Worm (Caenorhabditis elegans) whole organism, L3 larva: Measurements from ENCODE around the gene sptl-2.

ENCODE experiments used
- R02D3.7 ChIP-seq: fragments of 150-350 bp; optimal IDR thresholded peaks from 2 replicates; lab custom pipeline; 2014; ENCODE audit warnings: missing biosample characterization, missing genetic modification characterization
- ZK546.5 ChIP-seq: sonication (generic microtip); optimal IDR thresholded peaks from 2 replicates; lab custom pipeline; 2017; ENCODE audit warnings: missing biosample characterization, missing genetic modification characterization
- aly-2 ChIP-seq: fragments of 150-350 bp; optimal IDR thresholded peaks from 2 replicates; lab custom pipeline; 2014; ENCODE audit warnings: missing biosample characterization, missing genetic modification characterization
- ama-1 ChIP-seq: fragments of 150-350 bp; optimal IDR thresholded peaks from 2 replicates; lab custom pipeline; 2018
- ceh-16 ChIP-seq: sonication (generic microtip); optimal IDR thresholded peaks from 2 replicates; lab custom pipeline; 2017; ENCODE audit warnings: missing biosample characterization, missing genetic modification characterization
- ceh-28 ChIP-seq: fragments of 150-350 bp; optimal IDR thresholded peaks from 2 replicates; lab custom pipeline; 2014; ENCODE audit warnings: missing biosample characterization, missing genetic modification reagents, missing genetic modification characterization
- ceh-82 ChIP-seq: fragments of 150-350 bp; optimal IDR thresholded peaks from 2 replicates; lab custom pipeline; 2014; ENCODE audit warnings: missing biosample characterization, missing genetic modification characterization
- ceh-9 ChIP-seq: sonication (generic microtip); optimal IDR thresholded peaks from 2 replicates; lab custom pipeline; 2018; ENCODE audit warnings: missing biosample characterization, missing genetic modification characterization
- daf-12 ChIP-seq: fragments of 150-350 bp; optimal IDR thresholded peaks from 2 replicates; lab custom pipeline; 2014; ENCODE audit warnings: missing biosample characterization, missing genetic modification reagents, missing genetic modification characterization
- egl-27 ChIP-seq: sonication (generic microtip); optimal IDR thresholded peaks from 4 replicates; lab custom pipeline; 2017; ENCODE audit warnings: missing biosample characterization, missing genetic modification reagents, missing genetic modification characterization
- egl-5 ChIP-seq: fragments of 150-350 bp; optimal IDR thresholded peaks from 2 replicates; lab custom pipeline; 2017; ENCODE audit warnings: missing biosample characterization, missing genetic modification reagents, missing genetic modification characterization, inconsistent platforms
- elt-1 ChIP-seq: fragments of 150-350 bp; optimal IDR thresholded peaks from 2 replicates; lab custom pipeline; 2014; ENCODE audit warnings: missing biosample characterization, missing genetic modification characterization
- elt-2 ChIP-seq: sonication (generic microtip); optimal IDR thresholded peaks from 2 replicates; lab custom pipeline; 2016; ENCODE audit warnings: missing genetic modification reagents, mild to moderate bottlenecking, missing genetic modification characterization, missing compliant biosample characterization
- elt-3 ChIP-seq, 3 experiments: fragments of 150-350 bp in 1 of 3; sonication (generic microtip) in 2 of 3; optimal IDR thresholded peaks; 2 replicates in 2 of 3; 4 replicates in 1 of 3; lab custom pipeline; 2014 to 2017; ENCODE audit warnings: missing biosample characterization in 3 of 3, missing genetic modification characterization in 3 of 3
- eor-1 ChIP-seq, 2 experiments: fragments of 150-350 bp; optimal IDR thresholded peaks; 2 replicates each; lab custom pipeline; 2014 to 2018; ENCODE audit warnings: missing biosample characterization in 2 of 2, missing genetic modification characterization in 2 of 2
- fkh-10 ChIP-seq: sonication (generic microtip); optimal IDR thresholded peaks from 2 replicates; lab custom pipeline; 2017; ENCODE audit warnings: missing biosample characterization, missing genetic modification reagents, missing genetic modification characterization
- fkh-2 ChIP-seq: fragments of 150-350 bp; optimal IDR thresholded peaks from 2 replicates; lab custom pipeline; 2014; ENCODE audit warnings: missing biosample characterization, missing genetic modification reagents, missing genetic modification characterization
- fos-1 ChIP-seq: fragments of 150-350 bp; optimal IDR thresholded peaks from 2 replicates; lab custom pipeline; 2014; ENCODE audit warnings: missing biosample characterization, missing genetic modification characterization
- hmg-11 ChIP-seq: sonication (generic microtip); optimal IDR thresholded peaks from 2 replicates; lab custom pipeline; 2016; ENCODE audit warnings: missing genetic modification characterization, missing compliant biosample characterization
- jun-1 ChIP-seq: fragments of 150-350 bp; optimal IDR thresholded peaks from 2 replicates; lab custom pipeline; 2014; ENCODE audit warnings: missing biosample characterization, missing genetic modification reagents, missing genetic modification characterization
- lin-15B ChIP-seq: fragments of 150-350 bp; optimal IDR thresholded peaks from 2 replicates; lab custom pipeline; 2014; ENCODE audit warnings: missing biosample characterization, missing genetic modification characterization
- lin-39 ChIP-seq: fragments of 150-350 bp; optimal IDR thresholded peaks from 2 replicates; lab custom pipeline; 2018; ENCODE audit warnings: missing biosample characterization, missing genetic modification reagents, missing genetic modification characterization
- lsy-12 ChIP-seq: sonication (generic microtip); optimal IDR thresholded peaks from 2 replicates; lab custom pipeline; 2016; ENCODE audit warnings: mild to moderate bottlenecking, missing genetic modification characterization, missing compliant biosample characterization
- mdl-1 ChIP-seq: fragments of 150-350 bp; optimal IDR thresholded peaks from 2 replicates; lab custom pipeline; 2014; ENCODE audit warnings: missing biosample characterization, missing genetic modification characterization
- mml-1 ChIP-seq: fragments of 150-350 bp; sonication (generic microtip); optimal IDR thresholded peaks from 3 replicates; lab custom pipeline; 2014; ENCODE audit warnings: missing biosample characterization, missing genetic modification characterization
- nfya-1 ChIP-seq: sonication (generic microtip); optimal IDR thresholded peaks from 2 replicates; lab custom pipeline; 2017; ENCODE audit warnings: missing genetic modification characterization, mild to moderate bottlenecking, missing compliant biosample characterization, antibody characterized with exemption, moderate library complexity; ENCODE audit not compliant: insufficient read depth
- nhr-11 ChIP-seq: fragments of 150-350 bp; optimal IDR thresholded peaks from 2 replicates; lab custom pipeline; 2014; ENCODE audit warnings: missing biosample characterization, missing genetic modification characterization
- nhr-12 ChIP-seq: fragments of 150-350 bp; optimal IDR thresholded peaks from 2 replicates; lab custom pipeline; 2014; ENCODE audit warnings: missing biosample characterization, missing genetic modification characterization
- nhr-23 ChIP-seq: fragments of 150-350 bp; optimal IDR thresholded peaks from 2 replicates; lab custom pipeline; 2014; ENCODE audit warnings: missing biosample characterization, missing genetic modification reagents, missing genetic modification characterization
- nhr-237 ChIP-seq: fragments of 150-350 bp; optimal IDR thresholded peaks from 2 replicates; lab custom pipeline; 2014; ENCODE audit warnings: missing biosample characterization, missing genetic modification characterization
- nhr-25 ChIP-seq: sonication (generic microtip); optimal IDR thresholded peaks from 2 replicates; lab custom pipeline; 2017; ENCODE audit warnings: missing biosample characterization, missing genetic modification characterization
- nhr-28 ChIP-seq: fragments of 150-350 bp; optimal IDR thresholded peaks from 2 replicates; lab custom pipeline; 2014; ENCODE audit warnings: missing biosample characterization, missing genetic modification characterization
- nhr-43 ChIP-seq: sonication (generic microtip); optimal IDR thresholded peaks from 2 replicates; lab custom pipeline; 2016; ENCODE audit warnings: mild to moderate bottlenecking, missing genetic modification characterization, missing compliant biosample characterization; ENCODE audit not compliant: poor library complexity, severe bottlenecking
- nhr-67 ChIP-seq: fragments of 150-350 bp; optimal IDR thresholded peaks from 2 replicates; lab custom pipeline; 2014; ENCODE audit warnings: missing biosample characterization, missing genetic modification characterization
- nhr-76 ChIP-seq: fragments of 150-350 bp; sonication (generic microtip); optimal IDR thresholded peaks from 5 replicates; lab custom pipeline; 2014; ENCODE audit warnings: missing biosample characterization, missing genetic modification characterization
- nhr-77 ChIP-seq: fragments of 150-350 bp; optimal IDR thresholded peaks from 2 replicates; lab custom pipeline; 2014; ENCODE audit warnings: missing biosample characterization, missing genetic modification characterization
- pha-4 ChIP-seq: fragments of 150-350 bp; optimal IDR thresholded peaks from 2 replicates; lab custom pipeline; 2014; ENCODE audit warnings: missing biosample characterization, missing genetic modification reagents, missing genetic modification characterization
- pqm-1 ChIP-seq: fragments of 150-350 bp; optimal IDR thresholded peaks from 2 replicates; lab custom pipeline; 2017; ENCODE audit warnings: missing biosample characterization, missing genetic modification characterization, inconsistent platforms
- sea-2 ChIP-seq: fragments of 150-350 bp; sonication (generic microtip); optimal IDR thresholded peaks from 4 replicates; lab custom pipeline; 2014; ENCODE audit warnings: missing biosample characterization, missing genetic modification reagents, missing genetic modification characterization
- skn-1 ChIP-seq: fragments of 150-350 bp; optimal IDR thresholded peaks from 2 replicates; lab custom pipeline; 2014; ENCODE audit warnings: missing biosample characterization, missing genetic modification characterization
- snpc-4 ChIP-seq: fragments of 150-350 bp; optimal IDR thresholded peaks from 2 replicates; lab custom pipeline; 2014; ENCODE audit warnings: missing biosample characterization, missing genetic modification characterization
- tbx-2 ChIP-seq: sonication (generic microtip); optimal IDR thresholded peaks from 2 replicates; lab custom pipeline; 2016; ENCODE audit warnings: mild to moderate bottlenecking, missing genetic modification characterization, missing compliant biosample characterization
- unc-39 ChIP-seq: sonication (generic microtip); optimal IDR thresholded peaks from 4 replicates; lab custom pipeline; 2017; ENCODE audit warnings: missing biosample characterization, missing genetic modification characterization
- unc-62 ChIP-seq: fragments of 150-350 bp; sonication (generic microtip); optimal IDR thresholded peaks from 4 replicates; lab custom pipeline; 2014; ENCODE audit warnings: missing biosample characterization, missing genetic modification reagents, missing genetic modification characterization
- zag-1 ChIP-seq: fragments of 150-350 bp; optimal IDR thresholded peaks from 2 replicates; lab custom pipeline; 2014; ENCODE audit warnings: missing biosample characterization, missing genetic modification characterization
- ztf-11 ChIP-seq: fragments of 150-350 bp; optimal IDR thresholded peaks from 2 replicates; lab custom pipeline; 2014; ENCODE audit warnings: missing biosample characterization, missing genetic modification characterization
- ztf-4 ChIP-seq: fragments of 150-350 bp; optimal IDR thresholded peaks from 2 replicates; lab custom pipeline; 2014; ENCODE audit warnings: missing biosample characterization, missing genetic modification characterization

Gene sptl-2

DNA sequence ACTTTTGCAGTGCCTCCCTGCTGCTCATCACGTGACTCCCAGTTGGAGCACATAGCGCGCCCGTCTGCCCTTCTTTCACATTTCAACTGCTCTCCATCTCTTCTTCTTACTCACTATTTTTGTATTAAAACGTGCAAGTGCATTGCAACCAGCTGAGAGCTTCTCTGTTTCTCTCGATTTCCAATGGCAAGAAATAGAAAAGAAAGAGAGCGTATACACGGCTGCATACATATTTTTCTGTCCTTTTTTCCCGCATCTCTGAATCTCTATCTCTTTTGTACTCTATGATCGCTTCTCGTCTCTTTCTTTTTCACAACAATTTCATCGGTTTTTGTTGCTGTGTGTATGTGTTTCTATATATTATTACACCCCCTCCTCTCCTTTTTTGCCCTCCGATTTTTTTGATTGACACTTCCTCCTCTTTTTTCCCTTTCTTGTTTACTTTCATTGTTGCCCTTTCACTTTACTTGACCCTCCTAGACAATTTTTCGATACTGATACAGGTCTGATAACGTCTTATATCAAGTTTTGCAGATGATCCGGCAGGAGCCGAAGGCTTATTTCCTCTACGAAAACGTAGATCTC lies 16.0 kb upstream of the sptl-2 start, which contains the start of gene Y97E10AR.1:
TSS of gene Y97E10AR.1 (plus strand) at position 535 of the 585 bp plus-strand sequence.
- TF ChIP-seq ceh-82 (tag; lab: Kevin White, UChicago): no peak
- no peak for TF ChIP-seq daf-12 (tag; lab: Kevin White, UChicago)
- no peak for TF ChIP-seq egl-27 (tag; lab: Kevin White, UChicago)
- TF ChIP-seq pqm-1 (tag; lab: Kevin White, UChicago): peak; percentile 88
- peak; percentile 48 for TF ChIP-seq nhr-23 (tag; lab: Kevin White, UChicago)
- TF ChIP-seq egl-5 (tag; lab: Kevin White, UChicago): no peak
- peak; percentile 46 for TF ChIP-seq elt-1 (tag; lab: Kevin White, UChicago)
- peak; percentile 73 for TF ChIP-seq jun-1 (tag; lab: Kevin White, UChicago)
- peak; percentile 82 for TF ChIP-seq nfya-1 (tag; lab: Kevin White, UChicago)
- no peak for TF ChIP-seq fos-1 (tag; lab: Kevin White, UChicago)
- peak; percentile 62 for TF ChIP-seq lin-15B (tag; lab: Kevin White, UChicago)
- no peak for TF ChIP-seq ZK546.5 (tag; lab: Kevin White, UChicago)
- peak; percentile 78 for TF ChIP-seq pha-4 (tag; lab: Kevin White, UChicago)
- no peak for TF ChIP-seq nhr-77 (tag; lab: Kevin White, UChicago)
- TF ChIP-seq fkh-10 (GFP tag; lab: Kevin White, UChicago): peak; percentile 49
- no peak for TF ChIP-seq nhr-76 (tag; lab: Kevin White, UChicago)
- no peak for TF ChIP-seq nhr-67 (tag; lab: Kevin White, UChicago)
- TF ChIP-seq nhr-43 (tag; lab: Kevin White, UChicago): no peak
- TF ChIP-seq ztf-4: no peak
- TF ChIP-seq nhr-12 (tag; lab: Kevin White, UChicago): no peak
- TF ChIP-seq unc-62 (GFP tag; lab: Kevin White, UChicago): peak; percentile 50
- peak; percentile 73 for TF ChIP-seq mdl-1
- no peak for TF ChIP-seq lsy-12 (tag; lab: Kevin White, UChicago)
- TF ChIP-seq nhr-28: no peak
- TF ChIP-seq elt-2 (tag; lab: Kevin White, UChicago): peak; percentile 92
- TF ChIP-seq snpc-4: peak; percentile 76
- no peak for TF ChIP-seq tbx-2 (tag; lab: Kevin White, UChicago)
- TF ChIP-seq nhr-11 (tag; lab: Kevin White, UChicago): peak; percentile 57
- TF ChIP-seq aly-2: no peak
- no peak for TF ChIP-seq zag-1 (tag; lab: Kevin White, UChicago)
- TF ChIP-seq eor-1 (tag; optimal IDR thresholded peaks at IDR 0.05; lab: Kevin White, UChicago): no peak
- TF ChIP-seq fkh-2 (tag; lab: Kevin White, UChicago): peak; percentile 86
- TF ChIP-seq hmg-11 (tag; lab: Kevin White, UChicago): peak; percentile 73
- TF ChIP-seq ztf-11 (tag; lab: Kevin White, UChicago): no peak
- TF ChIP-seq ama-1 (lab: Kevin White, UChicago): no peak
- no peak for TF ChIP-seq ceh-9 (tag; lab: Kevin White, UChicago)
- TF ChIP-seq lin-39 (tag; lab: Kevin White, UChicago): peak; percentile 14
- TF ChIP-seq mml-1 (tag; lab: Kevin White, UChicago): no peak
- no peak for TF ChIP-seq ceh-16 (tag; lab: Kevin White, UChicago)
- TF ChIP-seq ceh-28 (tag; lab: Kevin White, UChicago): no peak
- no peak for TF ChIP-seq skn-1 (tag; lab: Kevin White, UChicago)
- TF ChIP-seq nhr-237 (tag; lab: Kevin White, UChicago): no peak
- peak; percentile 58 for TF ChIP-seq sea-2 (GFP tag; lab: Kevin White, UChicago)
- peak; percentile 15 for TF ChIP-seq R02D3.7 (tag; lab: Kevin White, UChicago)
- TF ChIP-seq elt-3 (tag; optimal IDR thresholded peaks at IDR 0.05; lab: Kevin White, UChicago): no peak
- TF ChIP-seq unc-39: no peak
- TF ChIP-seq nhr-25: peak; percentile 53
